Fruit fly (Drosophila melanogaster) whole organism, embryonic: ENCODE data around the gene gro.

Experiments used
- Atf6 ChIP-seq: fragments of 200-800 bp; sonication (Bioruptor generic); IDR thresholded peaks from 2 replicates; pipeline ENCODE4 v1.3.6; 2022; ENCODE audit warnings: missing biosample characterization, missing genetic modification characterization
- B-H2 ChIP-seq: fragments of 200-800 bp; sonication (Bioruptor generic); optimal IDR thresholded peaks from 2 replicates; lab custom pipeline; 2018; ENCODE audit warnings: missing biosample characterization, mild to moderate bottlenecking, missing genetic modification characterization
- CG11093 ChIP-seq: fragments of 200-800 bp; sonication (Bioruptor generic); IDR thresholded peaks from 3 replicates; pipeline ENCODE4 v1.3.6; 2022; ENCODE audit warnings: missing biosample characterization, missing genetic modification characterization
- CG12744 ChIP-seq: fragments of 200-800 bp; sonication (Bioruptor generic); optimal IDR thresholded peaks from 2 replicates; lab custom pipeline; 2016; ENCODE audit warnings: missing biosample characterization, missing genetic modification characterization
- CG13424 ChIP-seq: fragments of 200-800 bp; sonication (Bioruptor generic); optimal IDR thresholded peaks from 2 replicates; lab custom pipeline; 2019; ENCODE audit warnings: missing biosample characterization, mild to moderate bottlenecking, missing genetic modification characterization, moderate library complexity
- CG14014 ChIP-seq: fragments of 200-800 bp; sonication (Bioruptor generic); IDR thresholded peaks from 2 replicates; pipeline ENCODE4 v1.3.6; 2022; ENCODE audit warnings: missing biosample characterization, missing genetic modification characterization
- CG1529 ChIP-seq: fragments of 200-800 bp; sonication (Bioruptor generic); optimal IDR thresholded peaks from 3 replicates; lab custom pipeline; 2018; ENCODE audit warnings: missing biosample characterization, missing genetic modification characterization
- CG17359 ChIP-seq: fragments of 200-800 bp; sonication (Bioruptor generic); optimal IDR thresholded peaks from 3 replicates; lab custom pipeline; 2018; ENCODE audit warnings: missing biosample characterization, mild to moderate bottlenecking, missing genetic modification characterization, moderate library complexity
- CG17385 ChIP-seq: fragments of 200-800 bp; sonication (Bioruptor generic); optimal IDR thresholded peaks from 3 replicates; lab custom pipeline; 2018; ENCODE audit warnings: missing biosample characterization, mild to moderate bottlenecking, missing genetic modification characterization
- CG17829 ChIP-seq: fragments of 200-800 bp; optimal IDR thresholded peaks from 2 replicates; lab custom pipeline; 2019; ENCODE audit warnings: missing biosample characterization, mild to moderate bottlenecking, missing genetic modification characterization, moderate library complexity
- CG1792 ChIP-seq: fragments of 200-800 bp; sonication (Bioruptor generic); optimal IDR thresholded peaks from 2 replicates; lab custom pipeline; 2016; ENCODE audit warnings: missing biosample characterization, missing genetic modification characterization
- CG30403 ChIP-seq: fragments of 200-800 bp; sonication (Bioruptor generic); optimal IDR thresholded peaks from 3 replicates; lab custom pipeline; 2016; ENCODE audit warnings: missing biosample characterization, missing genetic modification characterization
- CG31441 ChIP-seq: fragments of 200-800 bp; sonication (Bioruptor generic); IDR thresholded peaks from 2 replicates; pipeline ENCODE4 v1.3.6; 2022; ENCODE audit warnings: missing biosample characterization, missing genetic modification characterization
- CG32767 ChIP-seq: fragments of 200-800 bp; sonication (Bioruptor generic); IDR thresholded peaks from 2 replicates; pipeline ENCODE4 v1.3.6; 2022; ENCODE audit warnings: missing biosample characterization, missing genetic modification characterization
- CG4360 ChIP-seq: fragments of 200-800 bp; sonication (Bioruptor generic); IDR thresholded peaks from 2 replicates; pipeline ENCODE4 v1.3.6; 2022; ENCODE audit warnings: missing biosample characterization, missing genetic modification characterization
- CG6254 ChIP-seq: fragments of 200-800 bp; sonication (Bioruptor generic); optimal IDR thresholded peaks from 3 replicates; lab custom pipeline; 2017; ENCODE audit warnings: mild to moderate bottlenecking, missing biosample characterization, missing genetic modification reagents, missing genetic modification characterization
- CG6791 ChIP-seq: fragments of 200-800 bp; sonication (Bioruptor generic); IDR thresholded peaks from 3 replicates; pipeline ENCODE4 v1.3.6; 2022; ENCODE audit warnings: missing biosample characterization, missing genetic modification characterization; ENCODE audit not compliant: partially characterized antibody
- CG8944 ChIP-seq: fragments of 200-800 bp; sonication (Bioruptor generic); optimal IDR thresholded peaks from 3 replicates; lab custom pipeline; 2016; ENCODE audit warnings: missing biosample characterization, missing genetic modification characterization
- CG9437 ChIP-seq: fragments of 200-800 bp; sonication (Bioruptor generic); optimal IDR thresholded peaks from 2 replicates; lab custom pipeline; 2018; ENCODE audit warnings: missing biosample characterization, mild to moderate bottlenecking, missing genetic modification characterization
- D19B ChIP-seq: fragments of 200-800 bp; sonication (Bioruptor generic); optimal IDR thresholded peaks from 2 replicates; lab custom pipeline; 2017; ENCODE audit warnings: missing biosample characterization, mild to moderate bottlenecking, missing genetic modification characterization
- Dll ChIP-seq: fragments of 200-800 bp; sonication (Bioruptor generic); IDR thresholded peaks from 4 replicates; pipeline ENCODE4 v1.3.6; 2022; ENCODE audit warnings: missing biosample characterization, missing genetic modification characterization; ENCODE audit not compliant: partially characterized antibody
- Drgx ChIP-seq: fragments of 200-800 bp; sonication (Bioruptor generic); IDR thresholded peaks from 2 replicates; pipeline ENCODE4 v1.3.6; 2022; ENCODE audit warnings: missing biosample characterization, missing genetic modification characterization
- HLH4C ChIP-seq: fragments of 200-800 bp; sonication (Bioruptor generic); IDR thresholded peaks from 3 replicates; pipeline ENCODE4 v1.3.6; 2022; ENCODE audit warnings: missing biosample characterization, missing genetic modification characterization; ENCODE audit not compliant: partially characterized antibody
- Med ChIP-seq: fragments of 200-800 bp; sonication (Bioruptor generic); peaks from one replicate; lab custom pipeline; 2016; ENCODE audit warnings: missing biosample characterization, missing genetic modification characterization, mild to moderate bottlenecking, inconsistent platforms, moderate library complexity
- Myb ChIP-seq: fragments of 200-800 bp; sonication (Bioruptor generic); optimal IDR thresholded peaks from 2 replicates; lab custom pipeline; 2016; ENCODE audit warnings: missing biosample characterization, missing genetic modification characterization
- Nf-YB ChIP-seq: fragments of 200-800 bp; sonication (Bioruptor generic); optimal IDR thresholded peaks from 3 replicates; lab custom pipeline; 2019; ENCODE audit warnings: missing biosample characterization, mild to moderate bottlenecking, missing genetic modification characterization, moderate library complexity
- Oli ChIP-seq: fragments of 200-800 bp; sonication (Bioruptor generic); optimal IDR thresholded peaks from 2 replicates; lab custom pipeline; 2018; ENCODE audit warnings: missing biosample characterization, mild to moderate bottlenecking, missing genetic modification characterization, moderate library complexity
- PHDP ChIP-seq: fragments of 200-800 bp; sonication (Bioruptor generic); optimal IDR thresholded peaks from 3 replicates; lab custom pipeline; 2018; ENCODE audit warnings: missing biosample characterization, mild to moderate bottlenecking, missing genetic modification characterization, moderate library complexity
- Ptx1 ChIP-seq: fragments of 200-800 bp; sonication (Bioruptor generic); IDR thresholded peaks from 2 replicates; pipeline ENCODE4 v1.3.6; 2022; ENCODE audit warnings: missing biosample characterization, missing genetic modification characterization
- Sox102F ChIP-seq: fragments of 200-800 bp; sonication (Bioruptor generic); optimal IDR thresholded peaks from 2 replicates; lab custom pipeline; 2018; ENCODE audit warnings: missing biosample characterization, mild to moderate bottlenecking, missing genetic modification characterization, moderate library complexity
- amos ChIP-seq: fragments of 200-800 bp; sonication (Bioruptor generic); IDR thresholded peaks from 2 replicates; pipeline ENCODE4 v1.3.6; 2022; ENCODE audit warnings: missing biosample characterization, missing genetic modification characterization; ENCODE audit not compliant: partially characterized antibody
- az2 ChIP-seq: fragments of 200-800 bp; sonication (Bioruptor generic); optimal IDR thresholded peaks from 3 replicates; lab custom pipeline; 2016; ENCODE audit warnings: missing biosample characterization, missing genetic modification characterization
- cas ChIP-seq: fragments of 200-800 bp; sonication (Bioruptor generic); IDR thresholded peaks from 2 replicates; pipeline ENCODE4 v1.3.6; 2022; ENCODE audit warnings: missing biosample characterization, missing genetic modification characterization
- chn ChIP-seq: fragments of 200-800 bp; sonication (Bioruptor generic); optimal IDR thresholded peaks from 2 replicates; lab custom pipeline; 2016; ENCODE audit warnings: missing biosample characterization, missing genetic modification characterization
- dmrt11E ChIP-seq: fragments of 200-800 bp; sonication (Bioruptor generic); optimal IDR thresholded peaks from 3 replicates; lab custom pipeline; 2018; ENCODE audit warnings: missing biosample characterization, mild to moderate bottlenecking, missing genetic modification characterization, moderate library complexity
- dmrt99B ChIP-seq: fragments of 200-800 bp; sonication (Bioruptor generic); optimal IDR thresholded peaks from 2 replicates; lab custom pipeline; 2018; ENCODE audit warnings: missing biosample characterization, mild to moderate bottlenecking, missing genetic modification characterization, moderate library complexity
- en ChIP-seq: fragments of 200-800 bp; sonication (Bioruptor generic); optimal IDR thresholded peaks from 2 replicates; lab custom pipeline; 2016; ENCODE audit warnings: missing biosample characterization, missing genetic modification characterization
- eve ChIP-seq, 2 experiments: fragments of >200 bp; optimal IDR thresholded peaks; 2 replicates each; lab custom pipeline; 2017; ENCODE audit warnings: missing biosample characterization in 2 of 2, missing genetic modification characterization in 2 of 2
- exex ChIP-seq: fragments of 200-800 bp; sonication (Bioruptor generic); optimal IDR thresholded peaks from 4 replicates; lab custom pipeline; 2018; ENCODE audit warnings: missing biosample characterization, mild to moderate bottlenecking, missing genetic modification characterization, moderate library complexity
- gem ChIP-seq: fragments of 200-800 bp; sonication (Bioruptor generic); optimal IDR thresholded peaks from 2 replicates; lab custom pipeline; 2019; ENCODE audit warnings: missing biosample characterization, mild to moderate bottlenecking, missing genetic modification characterization, moderate library complexity
- lilli ChIP-seq: fragments of 200-800 bp; sonication (Bioruptor generic); optimal IDR thresholded peaks from 3 replicates; lab custom pipeline; 2016; ENCODE audit warnings: missing biosample characterization, missing genetic modification characterization
- nmo ChIP-seq: fragments of 200-800 bp; sonication (Bioruptor generic); optimal IDR thresholded peaks from 2 replicates; lab custom pipeline; 2018; ENCODE audit warnings: missing biosample characterization, mild to moderate bottlenecking, missing genetic modification characterization, moderate library complexity
- pho ChIP-seq: fragments of 200-800 bp; sonication (Bioruptor generic); optimal IDR thresholded peaks from 2 replicates; lab custom pipeline; 2016; ENCODE audit warnings: missing biosample characterization, missing genetic modification characterization
- phol ChIP-seq: fragments of 200-800 bp; sonication (Bioruptor generic); optimal IDR thresholded peaks from 3 replicates; lab custom pipeline; 2018; ENCODE audit warnings: missing biosample characterization, mild to moderate bottlenecking, missing genetic modification characterization, moderate library complexity
- row ChIP-seq: fragments of 200-800 bp; sonication (Bioruptor generic); IDR thresholded peaks from 3 replicates; pipeline ENCODE4 v1.3.6; 2022; ENCODE audit warnings: missing biosample characterization, missing genetic modification characterization
- scrt ChIP-seq: fragments of 200-800 bp; sonication (Bioruptor generic); optimal IDR thresholded peaks from 2 replicates; lab custom pipeline; 2018; ENCODE audit warnings: missing biosample characterization, mild to moderate bottlenecking, missing genetic modification characterization, moderate library complexity
- sima ChIP-seq: fragments of 200-800 bp; sonication (Bioruptor generic); optimal IDR thresholded peaks from 2 replicates; lab custom pipeline; 2016; ENCODE audit warnings: missing biosample characterization, missing genetic modification characterization
- slou ChIP-seq: fragments of 200-800 bp; sonication (Bioruptor generic); optimal IDR thresholded peaks from 3 replicates; lab custom pipeline; 2016; ENCODE audit warnings: missing biosample characterization, missing genetic modification characterization
- sug ChIP-seq: fragments of 200-800 bp; optimal IDR thresholded peaks from 2 replicates; lab custom pipeline; 2019; ENCODE audit warnings: missing biosample characterization, mild to moderate bottlenecking, missing genetic modification characterization, moderate library complexity

The gro gene

DNA sequence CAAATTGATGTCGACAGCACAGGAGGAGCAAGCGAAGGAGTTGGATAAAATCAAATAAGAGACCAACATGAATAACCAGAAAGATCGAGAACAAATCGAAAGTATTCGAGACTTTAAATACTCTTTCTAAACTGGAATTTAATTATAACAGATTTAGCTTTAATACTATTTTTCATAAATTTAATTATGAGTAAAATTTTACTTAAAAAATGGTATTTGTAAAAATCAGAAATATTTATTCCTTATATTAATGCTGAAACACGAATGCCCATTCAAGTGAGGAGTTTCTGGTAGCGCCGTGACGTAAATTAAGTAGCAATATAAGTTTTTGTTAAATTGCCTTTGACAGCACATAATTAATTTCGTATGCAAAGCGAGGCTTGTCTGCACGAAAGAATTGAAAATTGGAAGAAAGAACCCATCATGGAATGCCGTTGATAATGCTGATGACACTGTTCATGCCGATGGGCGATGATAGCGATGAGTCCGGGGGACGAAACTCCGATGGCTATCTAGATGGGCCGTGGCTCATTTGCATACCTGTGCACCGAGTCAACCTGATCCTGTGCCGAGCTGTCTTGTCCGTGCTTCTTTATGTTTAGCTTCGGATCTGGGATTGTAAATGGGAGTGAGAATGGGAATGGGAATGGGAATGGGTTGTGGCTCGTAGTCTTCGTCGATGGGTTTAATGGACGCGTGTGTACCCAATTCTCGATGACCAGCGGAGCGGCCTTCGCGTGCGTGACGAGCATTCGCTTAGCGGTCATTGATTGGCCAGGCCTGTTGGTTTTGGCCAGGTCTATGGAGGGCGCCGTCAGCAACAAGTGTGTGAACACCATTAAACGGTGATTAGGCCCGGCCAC, 28.5 kb upstream of the gro start (continued):
- TF ChIP-seq sug (tag; lab: Kevin White, UChicago) = no peak
- no peak for TF ChIP-seq CG6791 (GFP tag; lab: Robert Waterston, UW)
- 0 out of 2 replicates have a peak, but pooled peaks have one; percentile 45 for TF ChIP-seq Ptx1
- peak; percentile 10 for TF ChIP-seq CG30403 (GFP tag; lab: Kevin White, UChicago)
- no peak for TF ChIP-seq CG8944 (GFP tag; lab: Kevin White, UChicago)
- TF ChIP-seq Atf6 (GFP tag; lab: Robert Waterston, UW) = no peak
- peak; percentile 6; the same call in 1 of the 2 replicates for TF ChIP-seq Drgx (GFP tag; lab: Robert Waterston, UW)
- no peak for TF ChIP-seq CG1529
- no peak for TF ChIP-seq exex (tag; lab: Kevin White, UChicago)
- no peak for TF ChIP-seq slou
- peak; percentile 73 for TF ChIP-seq Med (GFP tag; lab: Kevin White, UChicago)
- TF ChIP-seq B-H2 (GFP tag; lab: Kevin White, UChicago) = no peak
- peak; percentile 66 for TF ChIP-seq CG31441
- peak; percentile 26 for TF ChIP-seq scrt
- TF ChIP-seq az2 (GFP tag; lab: Kevin White, UChicago) = peak; percentile 16
- peak; percentile 52 for TF ChIP-seq PHDP (tag; lab: Kevin White, UChicago)
- no peak; the same call in 1 of the 2 replicates for TF ChIP-seq CG14014 (GFP tag; lab: Robert Waterston, UW)
- peak; percentile 64 for TF ChIP-seq CG13424 (tag; lab: Kevin White, UChicago)
- peak; percentile 39 for TF ChIP-seq dmrt99B (tag; lab: Kevin White, UChicago)
- TF ChIP-seq cas (GFP tag; lab: Robert Waterston, UW) = no peak
- no peak for TF ChIP-seq CG32767 (GFP tag; lab: Robert Waterston, UW)
- no peak for TF ChIP-seq HLH4C
- TF ChIP-seq CG4360 = peak; percentile 21; the same call in 1 of the 2 replicates
- TF ChIP-seq CG9437 (GFP tag; lab: Kevin White, UChicago) = peak; percentile 34
- no peak for TF ChIP-seq amos (GFP tag; lab: Robert Waterston, UW)
- TF ChIP-seq dmrt11E = peak; percentile 88
- peak; percentile 45 for TF ChIP-seq Oli (tag; lab: Kevin White, UChicago)
- TF ChIP-seq CG1792 (GFP tag; lab: Kevin White, UChicago) = no peak
- peak; percentile 25 for TF ChIP-seq CG17359 (tag; lab: Kevin White, UChicago)
- TF ChIP-seq sima = no peak
- TF ChIP-seq CG11093 (GFP tag; lab: Robert Waterston, UW) = no peak
- TF ChIP-seq row (GFP tag; lab: Robert Waterston, UW) = peak; percentile 63
- no peak for TF ChIP-seq pho
- TF ChIP-seq CG17829 = peak; percentile 82
- no peak for TF ChIP-seq en (GFP tag; lab: Kevin White, UChicago)
- TF ChIP-seq Myb (GFP tag; lab: Kevin White, UChicago) = no peak
- peak; percentile 74 for TF ChIP-seq nmo
- TF ChIP-seq CG6254 (GFP tag; lab: Kevin White, UChicago) = peak; percentile 6
- TF ChIP-seq eve (GFP tag; optimal IDR thresholded peaks at IDR 0.05; lab: Kevin White, UChicago) = no peak
- no peak for TF ChIP-seq CG12744 (GFP tag; lab: Kevin White, UChicago)
- peak; percentile 78 for TF ChIP-seq gem
- no peak for TF ChIP-seq chn (GFP tag; lab: Kevin White, UChicago)
- peak; percentile 63 for TF ChIP-seq phol (tag; lab: Kevin White, UChicago)
- peak; percentile 15 for TF ChIP-seq Sox102F (GFP tag; lab: Kevin White, UChicago)
- TF ChIP-seq Nf-YB = peak; percentile 57
- TF ChIP-seq D19B = no peak
- peak; percentile 2 for TF ChIP-seq lilli (GFP tag; lab: Kevin White, UChicago)
- no peak for TF ChIP-seq Dll (GFP tag; lab: Robert Waterston, UW)
- TF ChIP-seq CG17385 = peak; percentile 12
